Worm (Caenorhabditis elegans) whole organism, late embryonic: ENCODE data around the gene mel-11.

ENCODE experiments used
- C08G9.2 ChIP-seq: sonication (generic microtip); optimal IDR thresholded peaks from 2 replicates; lab custom pipeline; 2016; ENCODE audit warnings: mild to moderate bottlenecking, missing genetic modification characterization, moderate library complexity, missing compliant biosample characterization
- T23F11.4 ChIP-seq: fragments of 200-800 bp; sonication (Bioruptor generic); optimal IDR thresholded peaks from 2 replicates; lab custom pipeline; 2018; ENCODE audit warnings: mild to moderate bottlenecking, missing genetic modification characterization, missing compliant biosample characterization
- Y22D7AL.16 ChIP-seq: sonication (generic microtip); optimal IDR thresholded peaks from 2 replicates; lab custom pipeline; 2016; ENCODE audit warnings: missing genetic modification characterization, missing compliant biosample characterization
- ceh-14 ChIP-seq: sonication (generic microtip); optimal IDR thresholded peaks from 2 replicates; lab custom pipeline; 2016; ENCODE audit warnings: missing genotype, missing genetic modification characterization, missing compliant biosample characterization
- ceh-34 ChIP-seq: sonication (generic microtip); optimal IDR thresholded peaks from 2 replicates; lab custom pipeline; 2016; ENCODE audit warnings: mild to moderate bottlenecking, missing genetic modification characterization, missing compliant biosample characterization
- ceh-6 ChIP-seq: fragments of 200-800 bp; sonication (Bioruptor generic); optimal IDR thresholded peaks from 2 replicates; lab custom pipeline; 2018; ENCODE audit warnings: mild to moderate bottlenecking, missing genetic modification characterization, missing compliant biosample characterization
- ceh-9 ChIP-seq: sonication (generic microtip); optimal IDR thresholded peaks from 2 replicates; lab custom pipeline; 2016; ENCODE audit warnings: mild to moderate bottlenecking, missing genetic modification characterization, inconsistent platforms, missing compliant biosample characterization
- che-1 ChIP-seq: sonication (generic microtip); optimal IDR thresholded peaks from 2 replicates; lab custom pipeline; 2016; ENCODE audit warnings: mild to moderate bottlenecking, missing genetic modification characterization, missing compliant biosample characterization
- elt-2 ChIP-seq: sonication (generic microtip); optimal IDR thresholded peaks from 2 replicates; lab custom pipeline; 2016; ENCODE audit warnings: missing genetic modification reagents, missing genetic modification characterization, missing compliant biosample characterization
- elt-4 ChIP-seq: sonication (generic microtip); optimal IDR thresholded peaks from 2 replicates; lab custom pipeline; 2016; ENCODE audit warnings: missing genetic modification characterization, missing compliant biosample characterization
- ets-4 ChIP-seq: sonication (generic microtip); optimal IDR thresholded peaks from 2 replicates; lab custom pipeline; 2016; ENCODE audit warnings: missing genetic modification characterization, missing compliant biosample characterization
- fax-1 ChIP-seq: sonication (generic microtip); optimal IDR thresholded peaks from 2 replicates; lab custom pipeline; 2016; ENCODE audit warnings: missing genotype, missing genetic modification characterization, missing compliant biosample characterization
- fkh-10 ChIP-seq: fragments of 150-350 bp; optimal IDR thresholded peaks from 2 replicates; lab custom pipeline; 2014; ENCODE audit warnings: missing biosample characterization, missing genetic modification reagents, missing genetic modification characterization
- gmeb-2 ChIP-seq: sonication (generic microtip); optimal IDR thresholded peaks from 2 replicates; lab custom pipeline; 2016; ENCODE audit warnings: missing genetic modification characterization, inconsistent platforms, missing compliant biosample characterization
- hlh-13 ChIP-seq: fragments of 200-800 bp; sonication (Bioruptor generic); optimal IDR thresholded peaks from 2 replicates; lab custom pipeline; 2018; ENCODE audit warnings: mild to moderate bottlenecking, missing genetic modification characterization, missing compliant biosample characterization
- hlh-15 ChIP-seq: sonication (generic microtip); optimal IDR thresholded peaks from 2 replicates; lab custom pipeline; 2016; ENCODE audit warnings: missing genetic modification characterization, missing compliant biosample characterization
- hlh-8 ChIP-seq: sonication (generic microtip); optimal IDR thresholded peaks from 2 replicates; lab custom pipeline; 2016; ENCODE audit warnings: missing genotype, missing genetic modification characterization, missing compliant biosample characterization
- lin-11 ChIP-seq: fragments of 200-800 bp; sonication (Bioruptor generic); optimal IDR thresholded peaks from 2 replicates; lab custom pipeline; 2018; ENCODE audit warnings: mild to moderate bottlenecking, missing genetic modification characterization, missing compliant biosample characterization
- madf-2 ChIP-seq: sonication (generic microtip); optimal IDR thresholded peaks from 2 replicates; lab custom pipeline; 2017; ENCODE audit warnings: missing genetic modification characterization, missing compliant biosample characterization
- nfya-1 ChIP-seq: sonication (generic microtip); optimal IDR thresholded peaks from 2 replicates; lab custom pipeline; 2017; ENCODE audit warnings: missing genetic modification characterization, mild to moderate bottlenecking, missing compliant biosample characterization, antibody characterized with exemption, moderate library complexity
- nhr-11 ChIP-seq: fragments of 150-350 bp; optimal IDR thresholded peaks from 2 replicates; lab custom pipeline; 2014; ENCODE audit warnings: missing biosample characterization, missing genetic modification characterization
- npax-4 ChIP-seq: sonication (generic microtip); optimal IDR thresholded peaks from 2 replicates; lab custom pipeline; 2016; ENCODE audit warnings: missing genetic modification characterization, missing compliant biosample characterization
- pag-3 ChIP-seq: sonication (generic microtip); optimal IDR thresholded peaks from 2 replicates; lab custom pipeline; 2016; ENCODE audit warnings: missing compliant biosample characterization, missing genetic modification characterization, borderline replicate concordance
- pat-9 ChIP-seq: fragments of 200-800 bp; sonication (Bioruptor generic); optimal IDR thresholded peaks from 2 replicates; lab custom pipeline; 2018; ENCODE audit warnings: mild to moderate bottlenecking, missing genetic modification characterization, moderate library complexity, missing compliant biosample characterization
- pha-4 ChIP-seq: fragments of 150-350 bp; optimal IDR thresholded peaks from 2 replicates; lab custom pipeline; 2018; ENCODE audit warnings: missing biosample characterization, missing genetic modification reagents, missing genetic modification characterization
- pqm-1 ChIP-seq: sonication (generic microtip); optimal IDR thresholded peaks from 2 replicates; lab custom pipeline; 2016; ENCODE audit warnings: missing genetic modification characterization, missing compliant biosample characterization
- pros-1 ChIP-seq: fragments of 150-350 bp; optimal IDR thresholded peaks from 2 replicates; lab custom pipeline; 2014; ENCODE audit warnings: missing biosample characterization, missing genetic modification reagents, missing genetic modification characterization
- sox-2 ChIP-seq: fragments of 200-800 bp; sonication (Bioruptor generic); IDR thresholded peaks from 2 replicates; pipeline ENCODE4 v1.3.6; 2022; ENCODE audit warnings: missing genetic modification reagents, missing genetic modification characterization, missing compliant biosample characterization
- syd-9 ChIP-seq: sonication (generic microtip); optimal IDR thresholded peaks from 2 replicates; lab custom pipeline; 2016; ENCODE audit warnings: mild to moderate bottlenecking, missing genetic modification characterization, moderate library complexity, missing compliant biosample characterization
- tbx-2 ChIP-seq: sonication (generic microtip); optimal IDR thresholded peaks from 2 replicates; lab custom pipeline; 2016; ENCODE audit warnings: missing genetic modification characterization, missing compliant biosample characterization
- tbx-7 ChIP-seq: sonication (generic microtip); optimal IDR thresholded peaks from 2 replicates; lab custom pipeline; 2016; ENCODE audit warnings: missing genotype, missing genetic modification characterization, missing compliant biosample characterization
- unc-42 ChIP-seq: sonication (generic microtip); optimal IDR thresholded peaks from 2 replicates; lab custom pipeline; 2016; ENCODE audit warnings: missing genotype, missing genetic modification characterization, missing compliant biosample characterization
- unc-55 ChIP-seq: sonication (generic microtip); optimal IDR thresholded peaks from 2 replicates; lab custom pipeline; 2017; ENCODE audit warnings: missing biosample characterization, missing genetic modification reagents, missing genetic modification characterization
- unc-86 ChIP-seq: sonication (generic microtip); optimal IDR thresholded peaks from 2 replicates; lab custom pipeline; 2016; ENCODE audit warnings: missing genetic modification characterization, missing compliant biosample characterization
- zip-5 ChIP-seq: sonication (generic microtip); optimal IDR thresholded peaks from 2 replicates; lab custom pipeline; 2016; ENCODE audit warnings: missing genetic modification characterization, missing compliant biosample characterization

Gene mel-11

ce11 chrII:9378174-9378573, 19.8 kb downstream of the mel-11 start:
- no peak for TF ChIP-seq ceh-34 (tag; lab: Kevin White, UChicago)

DNA sequence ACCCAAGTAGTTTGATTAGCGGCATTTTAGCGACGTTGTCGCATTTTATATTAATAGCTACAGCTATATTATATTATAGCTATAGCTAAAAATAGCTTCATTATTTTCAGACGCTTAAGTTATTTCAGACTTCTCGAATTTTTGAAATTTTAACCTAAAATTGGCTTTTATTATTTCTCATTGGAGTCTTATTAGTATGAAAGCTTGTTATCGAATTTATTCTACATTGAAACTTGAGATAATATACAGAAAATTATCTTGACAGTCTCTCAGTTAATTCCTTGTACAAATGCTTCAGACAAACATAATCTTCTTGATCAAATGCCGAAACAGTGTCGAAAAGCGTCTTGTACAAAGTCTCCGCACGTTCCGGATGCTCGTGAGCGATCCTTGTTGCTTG, 21.5 kb downstream of the mel-11 start, which contains the start of gene srh-48:
srh-48 (plus strand) TSS at position 301 of the 400 bp plus-strand sequence.
- no peak for TF ChIP-seq che-1
- TF ChIP-seq ceh-6 (GFP tag; lab: Kevin White, UChicago): no peak
- no peak for TF ChIP-seq elt-4 (tag; lab: Kevin White, UChicago)
- no peak for TF ChIP-seq fkh-10 (GFP tag; lab: Kevin White, UChicago)
- TF ChIP-seq T23F11.4 (GFP tag; lab: Kevin White, UChicago): no peak
- no peak for TF ChIP-seq ets-4
- no peak for TF ChIP-seq nfya-1 (tag; lab: Kevin White, UChicago)
- TF ChIP-seq zip-5 (tag; lab: Kevin White, UChicago): no peak
- no peak for TF ChIP-seq tbx-7 (tag; lab: Kevin White, UChicago)
- TF ChIP-seq ceh-9 (tag; lab: Kevin White, UChicago): no peak
- TF ChIP-seq ceh-34 (tag; lab: Kevin White, UChicago): no peak
- no peak for TF ChIP-seq hlh-8 (tag; lab: Kevin White, UChicago)
- no peak for TF ChIP-seq unc-42 (tag; lab: Kevin White, UChicago)
- no peak for TF ChIP-seq hlh-15 (tag; lab: Kevin White, UChicago)
- no peak for TF ChIP-seq pqm-1 (tag; lab: Kevin White, UChicago)

ce11 chrII:9385241-9385640, 26.9 kb downstream of the mel-11 start, which contains the start of gene C06C3.7:
Gene C06C3.7 (plus strand): TSS chrII:9385541.
- no peak for TF ChIP-seq npax-4 (tag; lab: Kevin White, UChicago)
- TF ChIP-seq che-1: no peak
- TF ChIP-seq gmeb-2: no peak
- no peak for TF ChIP-seq lin-11
- TF ChIP-seq pat-9 (tag; lab: Kevin White, UChicago): no peak
- no peak for TF ChIP-seq C08G9.2 (tag; lab: Kevin White, UChicago)
- TF ChIP-seq fax-1: no peak
- TF ChIP-seq pqm-1 (tag; lab: Kevin White, UChicago): no peak
- TF ChIP-seq unc-55: no peak
- TF ChIP-seq Y22D7AL.16 (tag; lab: Kevin White, UChicago): no peak
- TF ChIP-seq tbx-7 (tag; lab: Kevin White, UChicago): no peak
- TF ChIP-seq syd-9 (tag; lab: Kevin White, UChicago): no peak
- TF ChIP-seq fkh-10 (GFP tag; lab: Kevin White, UChicago): no peak

DNA sequence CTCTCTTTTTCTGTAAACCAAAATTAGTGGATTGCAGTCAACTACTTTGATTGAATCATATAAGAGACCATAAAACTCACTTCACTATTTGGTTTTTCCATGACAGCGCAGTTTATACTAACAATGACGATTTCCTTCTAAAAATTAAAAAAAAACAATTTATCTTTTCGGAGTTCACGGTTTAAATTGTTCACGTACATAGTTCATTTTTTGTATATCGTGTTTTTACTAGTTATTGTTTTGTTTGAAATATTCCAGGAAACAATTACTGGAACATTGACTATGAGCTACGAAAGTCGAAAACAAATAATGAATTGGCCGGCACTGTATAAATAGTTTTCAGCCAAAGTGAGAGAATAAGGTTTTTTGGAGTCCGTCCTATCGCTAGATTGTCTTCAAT, 34.4 kb downstream of the mel-11 start, which contains the start of gene lido-17:
lido-17 (minus strand) TSS at position 101 of the 400 bp plus-strand sequence.
- TF ChIP-seq ceh-14 (no peak), syd-9 (tag; lab: Kevin White, UChicago) (no peak), pha-4 (tag; lab: Kevin White, UChicago) (no peak), hlh-15 (tag; lab: Kevin White, UChicago) (no peak), madf-2 (no peak), hlh-13 (GFP tag; lab: Kevin White, UChicago) (no peak), pros-1 (no peak), unc-86 (tag; lab: Kevin White, UChicago) (no peak), elt-2 (tag; lab: Kevin White, UChicago) (no peak), tbx-2 (no peak), C08G9.2 (tag; lab: Kevin White, UChicago) (no peak), nhr-11 (tag; lab: Kevin White, UChicago) (no peak), zip-5 (tag; lab: Kevin White, UChicago) (no peak), sox-2 (GFP tag; lab: Robert Waterston, UW) (no peak), gmeb-2 (no peak), pag-3 (tag; lab: Kevin White, UChicago) (no peak)
